Fruit fly (Drosophila melanogaster): ENCODE data around the gene amd.
A peak's percentile ranks its signal among the peaks of the same experiment; 100 is the strongest.

The amd gene

dm6 chr2L:19134814-19135523 is 25.0 kb downstream of the amd start, which contains the start of gene Polr1D (continued):
- TF ChIP-seq CG12391 (tag; optimal IDR thresholded peaks at IDR 0.05) (peak; percentile 50), CG2712 (tag; optimal IDR thresholded peaks at IDR 0.05) (peak; percentile 23), CG2199 (GFP tag; IDR thresholded peaks at IDR 0.05) (peak; percentile 79; the same call in 1 of the 3 replicates), PHDP (tag; optimal IDR thresholded peaks at IDR 0.05) (peak; percentile 14), sens (GFP tag) (peak; percentile 84), CG7357 (GFP tag; IDR thresholded peaks at IDR 0.05) (peak; percentile 54; the same call in 2 of the 3 replicates), HLH3B (GFP tag; IDR thresholded peaks at IDR 0.05) (peak; percentile 13; the same call in 1 of the 2 replicates), Ravus (GFP tag; IDR thresholded peaks at IDR 0.05) (no peak), CG8290 (GFP tag; optimal IDR thresholded peaks at IDR 0.05) (peak; percentile 15), CG8290 (tag; optimal IDR thresholded peaks at IDR 0.05) (peak; percentile 18 to 50), phol (tag; optimal IDR thresholded peaks at IDR 0.05) (peak; percentile 1), vvl (GFP tag; IDR thresholded peaks at IDR 0.05) (peak; percentile 57; the same call in 1 of the 2 replicates), mirr (GFP tag; optimal IDR thresholded peaks at IDR 0.05) (peak; percentile 76), tna (GFP tag; IDR thresholded peaks at IDR 0.05; ENCODE audit: partially characterized antibody) (0 out of 2 replicates have a peak, but pooled peaks have one; percentile 16), CG6654 (GFP tag; optimal IDR thresholded peaks at IDR 0.05) (no peak), CG8924 (tag; optimal IDR thresholded peaks at IDR 0.05) (peak; percentile 59), CG17359 (tag; optimal IDR thresholded peaks at IDR 0.05) (no peak), grau (tag; optimal IDR thresholded peaks at IDR 0.05) (peak; percentile 99), pan (optimal IDR thresholded peaks at IDR 0.05) (no peak), pan (GFP tag; optimal IDR thresholded peaks at IDR 0.05 in 1 of 2, IDR thresholded peaks at IDR 0.05 in 1 of 2) (no peak), CG4282 (GFP tag; optimal IDR thresholded peaks at IDR 0.05) (no peak), cwo (GFP tag; optimal IDR thresholded peaks at IDR 0.05) (peak; percentile 10), br (optimal IDR thresholded peaks at IDR 0.05) (no peak), Bdp1 (GFP tag; optimal IDR thresholded peaks at IDR 0.05) (no peak), ssp (GFP tag; IDR thresholded peaks at IDR 0.05) (no peak), Pdp1 (GFP tag; optimal IDR thresholded peaks at IDR 0.05) (peak in 1 of 2 experiments; percentile 83), bsh (GFP tag; optimal IDR thresholded peaks at IDR 0.05) (peak in 1 of 2 experiments; percentile 5), onecut (GFP tag; IDR thresholded peaks at IDR 0.05) (no peak), oc (tag; optimal IDR thresholded peaks at IDR 0.05) (peak; percentile 52), CG11696 (GFP tag; IDR thresholded peaks at IDR 0.05) (0 out of 2 replicates have a peak, but pooled peaks have one; percentile 17), CG6854 (GFP tag; optimal IDR thresholded peaks at IDR 0.05) (no peak), CrebB (tag; optimal IDR thresholded peaks at IDR 0.05) (no peak), tll (GFP tag; optimal IDR thresholded peaks at IDR 0.05) (peak in 1 of 2 experiments; percentile 30), CG33557 (GFP tag; optimal IDR thresholded peaks at IDR 0.05) (peak; percentile 2), CG14965 (GFP tag; optimal IDR thresholded peaks at IDR 0.05; ENCODE audit: borderline replicate concordance) (no peak), E2f2 (GFP tag; IDR thresholded peaks at IDR 0.05) (peak; percentile 11; the same call in 1 of the 2 replicates), tap (tag; optimal IDR thresholded peaks at IDR 0.05) (peak; percentile 59), Dll (GFP tag; IDR thresholded peaks at IDR 0.05; ENCODE audit: partially characterized antibody) (peak; percentile 45; the same call in 1 of the 4 replicates), Adf1 (GFP tag; IDR thresholded peaks at IDR 0.05) (peak; percentile 54), CG11247 (GFP tag; IDR thresholded peaks at IDR 0.05) (0 out of 2 replicates have a peak, but pooled peaks have one; percentile 32), nom (GFP tag; optimal IDR thresholded peaks at IDR 0.05) (peak; percentile 12), trem (tag; optimal IDR thresholded peaks at IDR 0.05) (peak; percentile 6), cg (GFP tag; optimal IDR thresholded peaks at IDR 0.05) (peak; percentile 96), ash1 (GFP tag; optimal IDR thresholded peaks at IDR 0.05) (peak; percentile 66), Sry-δ (GFP tag; optimal IDR thresholded peaks at IDR 0.05) (no peak), CG17802 (tag; optimal IDR thresholded peaks at IDR 0.05) (no peak), Xbp1 (GFP tag; optimal IDR thresholded peaks at IDR 0.05) (peak; percentile 1), hkb (optimal IDR thresholded peaks at IDR 0.05) (no peak), hkb (GFP tag; IDR thresholded peaks at IDR 0.05) (0 out of 2 replicates have a peak, but pooled peaks have one; percentile 53)
